Worm (Caenorhabditis elegans): ENCODE results near the gene atgp-2.

The atgp-2 gene

ce11 chrII:14641387-14641786 lies 2.5 kb downstream of the atgp-2 start:
- peak; percentile 29 for TF ChIP-seq nhr-47 (tag; optimal IDR thresholded peaks at IDR 0.05)
- peak; percentile 58 for TF ChIP-seq nhr-19 (GFP tag; conservative IDR thresholded peaks at IDR 0.05)
- peak; percentile 23 for TF ChIP-seq nhr-71 (tag; optimal IDR thresholded peaks at IDR 0.05)
- peak; percentile 46 for TF ChIP-seq nhr-90 (tag; optimal IDR thresholded peaks at IDR 0.05; ENCODE audit: poor library complexity)
- peak; percentile 10 for TF ChIP-seq lin-14 (GFP tag; optimal IDR thresholded peaks at IDR 0.05)
- peak; percentile 91 for TF ChIP-seq snpc-4 (tag; optimal IDR thresholded peaks at IDR 0.05)

- no peak for TF ChIP-seq nhr-71 (tag; optimal IDR thresholded peaks at IDR 0.05)
- no peak for TF ChIP-seq fkh-10 (GFP tag; optimal IDR thresholded peaks at IDR 0.05)
- TF ChIP-seq lin-14 (GFP tag; optimal IDR thresholded peaks at IDR 0.05): no peak
- no peak for TF ChIP-seq elt-3 (tag; optimal IDR thresholded peaks at IDR 0.05)
- TF ChIP-seq ceh-8 (GFP tag; optimal IDR thresholded peaks at IDR 0.05): no peak
- no peak for TF ChIP-seq jun-1 (tag; optimal IDR thresholded peaks at IDR 0.05)
- no peak for TF ChIP-seq mep-1 (tag; optimal IDR thresholded peaks at IDR 0.05)
- TF ChIP-seq isw-1 (GFP tag; IDR thresholded peaks at IDR 0.05): no peak
- TF ChIP-seq Y116A8C.19 (tag; optimal IDR thresholded peaks at IDR 0.05; ENCODE audit: borderline replicate concordance): no peak
- TF ChIP-seq ztf-4 (tag; optimal IDR thresholded peaks at IDR 0.05): no peak
- TF ChIP-seq C34B4.2 (tag; optimal IDR thresholded peaks at IDR 0.05): no peak
- no peak for TF ChIP-seq fos-1 (tag; optimal IDR thresholded peaks at IDR 0.05)
- no peak for TF ChIP-seq unc-86 (tag; optimal IDR thresholded peaks at IDR 0.05)
- TF ChIP-seq efl-1 (optimal IDR thresholded peaks at IDR 0.05): no peak
- TF ChIP-seq efl-1 (GFP tag; optimal IDR thresholded peaks at IDR 0.05 in 1 of 2): no peak
- no peak for TF ChIP-seq mab-9 (GFP tag; IDR thresholded peaks at IDR 0.05)
- TF ChIP-seq pag-3 (tag; optimal IDR thresholded peaks at IDR 0.05; ENCODE audit: borderline replicate concordance, insufficient read depth): no peak
- TF ChIP-seq blmp-1 (tag; optimal IDR thresholded peaks at IDR 0.05): no peak
- TF ChIP-seq aha-1 (tag; optimal IDR thresholded peaks at IDR 0.05): no peak
These were observed 7.1 kb downstream of the atgp-2 start, which contains the start of gene sre-13 for ce11 chrII:14636737-14637136. Gene sre-13, minus strand, starts transcription at chrII:14636837.

ce11 chrII:14635895-14636294 lies 8.0 kb downstream of the atgp-2 start:
- peak; percentile 3 for TF ChIP-seq nhr-90 (tag; optimal IDR thresholded peaks at IDR 0.05; ENCODE audit: poor library complexity)
- peak; percentile 21 for TF ChIP-seq lin-14 (GFP tag; optimal IDR thresholded peaks at IDR 0.05)
- TF ChIP-seq snpc-4 (tag; optimal IDR thresholded peaks at IDR 0.05): peak; percentile 89
- TF ChIP-seq swsn-7 (tag; optimal IDR thresholded peaks at IDR 0.05): peak; percentile 14
- peak; percentile 23 for TF ChIP-seq dsc-1 (tag; optimal IDR thresholded peaks at IDR 0.05)
- TF ChIP-seq nhr-19 (GFP tag; conservative IDR thresholded peaks at IDR 0.05): peak; percentile 79
- peak; percentile 22 for TF ChIP-seq nhr-71 (tag; optimal IDR thresholded peaks at IDR 0.05)
- TF ChIP-seq grh-1 (GFP tag; IDR thresholded peaks at IDR 0.05): peak; percentile 21; the same call in 1 of the 2 replicates
- peak in 1 of 2 experiments; percentile 12 for TF ChIP-seq efl-1 (optimal IDR thresholded peaks at IDR 0.05)
- TF ChIP-seq efl-1 (GFP tag; optimal IDR thresholded peaks at IDR 0.05 in 1 of 2): peak in 1 of 2 experiments; percentile 21
- TF ChIP-seq nhr-47 (tag; optimal IDR thresholded peaks at IDR 0.05): peak; percentile 44

ce11 chrII:14635179-14635578 lies 8.7 kb downstream of the atgp-2 start:
- peak; percentile 59 for TF ChIP-seq isw-1 (GFP tag; IDR thresholded peaks at IDR 0.05)
- no peak for TF ChIP-seq hpl-2 (GFP tag; optimal IDR thresholded peaks at IDR 0.05)
- TF ChIP-seq nhr-11 (tag; optimal IDR thresholded peaks at IDR 0.05): no peak
- TF ChIP-seq sup-37 (GFP tag; optimal IDR thresholded peaks at IDR 0.05): no peak
- peak; percentile 66 for TF ChIP-seq nhr-19 (GFP tag; conservative IDR thresholded peaks at IDR 0.05)
- TF ChIP-seq aha-1 (tag; optimal IDR thresholded peaks at IDR 0.05): no peak
- TF ChIP-seq ets-5 (GFP tag; IDR thresholded peaks at IDR 0.05): 0 out of 2 replicates have a peak, but pooled peaks have one; percentile 47
- no peak for TF ChIP-seq unc-86 (tag; optimal IDR thresholded peaks at IDR 0.05)
- TF ChIP-seq efl-1 (optimal IDR thresholded peaks at IDR 0.05): peak; percentile 49 to 50
- TF ChIP-seq efl-1 (GFP tag; optimal IDR thresholded peaks at IDR 0.05 in 1 of 2): peak; percentile 34 to 94
- no peak for TF ChIP-seq Y116A8C.19 (tag; optimal IDR thresholded peaks at IDR 0.05; ENCODE audit: borderline replicate concordance)
- no peak for TF ChIP-seq efl-3 (GFP tag; optimal IDR thresholded peaks at IDR 0.05)
- TF ChIP-seq zag-1 (tag; optimal IDR thresholded peaks at IDR 0.05): no peak
- no peak for TF ChIP-seq unc-98 (GFP tag; IDR thresholded peaks at IDR 0.05)
- no peak for TF ChIP-seq egl-27 (tag; optimal IDR thresholded peaks at IDR 0.05)
- peak; percentile 39 for TF ChIP-seq nhr-90 (tag; optimal IDR thresholded peaks at IDR 0.05; ENCODE audit: poor library complexity)
- no peak for TF ChIP-seq ama-1 (optimal IDR thresholded peaks at IDR 0.05)
- peak; percentile 39 for TF ChIP-seq fkh-8 (tag; optimal IDR thresholded peaks at IDR 0.05)
- no peak for TF ChIP-seq zip-4 (GFP tag; optimal IDR thresholded peaks at IDR 0.05)
- TF ChIP-seq mef-2 (tag; optimal IDR thresholded peaks at IDR 0.05): no peak
- TF ChIP-seq unc-130 (tag; optimal IDR thresholded peaks at IDR 0.05): peak; percentile 71
- peak; percentile 12 to 41 (median 28) for TF ChIP-seq dpl-1 (GFP tag; optimal IDR thresholded peaks at IDR 0.05)
- no peak for TF ChIP-seq tbx-2 (tag; optimal IDR thresholded peaks at IDR 0.05)
- TF ChIP-seq ces-1 (GFP tag; optimal IDR thresholded peaks at IDR 0.05): no peak
- TF ChIP-seq rnt-1 (tag; optimal IDR thresholded peaks at IDR 0.05): peak; percentile 74
- TF ChIP-seq nhr-84 (tag; optimal IDR thresholded peaks at IDR 0.05): no peak
- TF ChIP-seq nhr-76 (tag; optimal IDR thresholded peaks at IDR 0.05): no peak
- peak; percentile 45 for TF ChIP-seq dsc-1 (tag; optimal IDR thresholded peaks at IDR 0.05)
- no peak for TF ChIP-seq nhr-47 (tag; optimal IDR thresholded peaks at IDR 0.05)
